Worm (Caenorhabditis elegans) whole organism, midembryonic: ENCODE data around the gene rig-3.
A peak's percentile ranks its signal among the peaks of the same experiment; 100 is the strongest.

Experiments
- T22C8.4 ChIP-seq: fragments of 200-800 bp; sonication (Bioruptor generic); IDR thresholded peaks from 2 replicates; pipeline ENCODE4 v1.3.6; 2022; ENCODE audit warnings: missing genetic modification characterization, missing compliant biosample characterization
- flt-1 ChIP-seq: fragments of 200-800 bp; sonication (Bioruptor generic); IDR thresholded peaks from 2 replicates; pipeline ENCODE4 v1.3.6; 2022; ENCODE audit warnings: missing genetic modification characterization, missing compliant biosample characterization
- ztf-23 ChIP-seq: fragments of 200-800 bp; sonication (Bioruptor generic); IDR thresholded peaks from 2 replicates; pipeline ENCODE4 v1.3.6; 2022; ENCODE audit warnings: missing genetic modification reagents, missing genetic modification characterization, missing compliant biosample characterization
- ztf-29 ChIP-seq: fragments of 200-800 bp; sonication (Bioruptor generic); IDR thresholded peaks from 2 replicates; pipeline ENCODE4 v1.3.6; 2022; ENCODE audit warnings: missing genetic modification reagents, missing genetic modification characterization, missing compliant biosample characterization

DNA sequence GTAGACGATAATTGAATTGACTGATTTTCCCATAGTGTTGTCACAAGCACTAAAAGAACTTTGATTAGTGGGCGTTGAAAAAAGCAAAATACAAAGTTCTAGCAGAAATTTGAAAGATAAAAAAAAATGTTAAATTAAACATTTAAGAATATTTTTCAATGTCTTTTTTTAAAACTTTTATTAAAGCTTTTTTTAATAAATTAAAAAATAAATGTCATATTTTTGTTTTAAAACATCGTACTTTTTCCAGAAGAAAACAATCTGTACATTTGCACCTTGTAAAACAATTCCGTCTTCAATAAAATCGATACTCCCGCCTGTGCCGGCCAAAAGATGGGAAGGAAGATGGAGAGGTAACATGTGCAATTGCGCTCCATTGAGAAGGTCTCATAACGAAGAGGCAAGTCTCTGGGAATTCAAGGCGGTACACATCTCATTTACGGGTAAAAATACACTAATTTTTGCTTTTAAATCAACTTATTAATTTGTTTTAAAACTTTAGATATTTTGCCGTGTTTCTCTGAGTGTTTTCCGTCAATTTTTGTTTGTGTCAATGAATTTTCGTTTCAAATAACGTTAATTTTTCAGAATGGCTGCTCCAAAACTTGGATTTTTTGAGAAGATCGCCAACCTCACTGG, 12.6 kb upstream of the rig-3 start, which contains the start of the genes glr-6 and asg-2:
- TF ChIP-seq ztf-23 (GFP tag; lab: Robert Waterston, UW) (no peak), ztf-29 (GFP tag; lab: Robert Waterston, UW) (no peak), T22C8.4 (GFP tag; lab: Robert Waterston, UW) (peak; percentile 87), flt-1 (GFP tag; lab: Robert Waterston, UW) (0 out of 2 replicates have a peak, but pooled peaks have one; percentile 53)
